Worm (Caenorhabditis elegans) whole organism, midembryonic: ENCODE results near the gene Y2H9A.6.

Source experiments
- T22C8.4 ChIP-seq: fragments of 200-800 bp; sonication (Bioruptor generic); IDR thresholded peaks from 2 replicates; pipeline ENCODE4 v1.3.6; 2022; ENCODE audit warnings: missing genetic modification characterization, missing compliant biosample characterization
- cog-1 ChIP-seq: sonication (generic microtip); optimal IDR thresholded peaks from 2 replicates; lab custom pipeline; 2016; ENCODE audit warnings: missing genetic modification characterization, missing compliant biosample characterization
- flt-1 ChIP-seq: fragments of 200-800 bp; sonication (Bioruptor generic); IDR thresholded peaks from 2 replicates; pipeline ENCODE4 v1.3.6; 2022; ENCODE audit warnings: missing genetic modification characterization, missing compliant biosample characterization
- klf-2 ChIP-seq: fragments of 200-800 bp; sonication (Bioruptor generic); conservative IDR thresholded peaks from 2 replicates; pipeline ENCODE4 v1.3.6; 2022; ENCODE audit warnings: missing genetic modification reagents, missing genetic modification characterization, missing compliant biosample characterization
- med-1 ChIP-seq: sonication (generic microtip); optimal IDR thresholded peaks from 2 replicates; lab custom pipeline; 2017; ENCODE audit warnings: missing genetic modification characterization, mild to moderate bottlenecking, missing compliant biosample characterization, antibody characterized with exemption, missing genetic modification reagents; ENCODE audit not compliant: insufficient read depth
- ref-1 ChIP-seq: fragments of 200-800 bp; sonication (Bioruptor generic); conservative IDR thresholded peaks from 2 replicates; pipeline ENCODE4 v1.3.6; 2022; ENCODE audit warnings: missing genetic modification reagents, missing genetic modification characterization, missing compliant biosample characterization
- tab-1 ChIP-seq: fragments of 200-800 bp; sonication (Bioruptor generic); IDR thresholded peaks from 2 replicates; pipeline ENCODE4 v1.3.6; 2022; ENCODE audit warnings: missing genetic modification characterization, missing compliant biosample characterization
- ztf-23 ChIP-seq: fragments of 200-800 bp; sonication (Bioruptor generic); IDR thresholded peaks from 2 replicates; pipeline ENCODE4 v1.3.6; 2022; ENCODE audit warnings: missing genetic modification reagents, missing genetic modification characterization, missing compliant biosample characterization
- ztf-29 ChIP-seq: fragments of 200-800 bp; sonication (Bioruptor generic); IDR thresholded peaks from 2 replicates; pipeline ENCODE4 v1.3.6; 2022; ENCODE audit warnings: missing genetic modification reagents, missing genetic modification characterization, missing compliant biosample characterization

The Y2H9A.6 gene

ce11 chrV:13411225-13411991 is 32.2 kb upstream of the Y2H9A.6 start:
- TF ChIP-seq flt-1 (no peak), ref-1 (no peak), cog-1 (tag; lab: Kevin White, UChicago) (no peak), tab-1 (no peak), klf-2 (GFP tag; lab: Robert Waterston, UW) (no peak), ztf-29 (GFP tag; lab: Robert Waterston, UW) (no peak), T22C8.4 (no peak)

- no peak for TF ChIP-seq ref-1
- TF ChIP-seq tab-1 = no peak
- no peak for TF ChIP-seq ztf-23
- no peak for TF ChIP-seq klf-2 (GFP tag; lab: Robert Waterston, UW)
- TF ChIP-seq T22C8.4 = no peak
- TF ChIP-seq flt-1 = no peak
- TF ChIP-seq med-1 (GFP tag; lab: Kevin White, UChicago) = no peak
- TF ChIP-seq cog-1 (tag; lab: Kevin White, UChicago) = no peak
- TF ChIP-seq ztf-29 (GFP tag; lab: Robert Waterston, UW) = no peak
These were observed 31.7 kb upstream of the Y2H9A.6 start for ce11 chrV:13411992-13412298.

ce11 chrV:13413301-13413700 is 30.3 kb upstream of the Y2H9A.6 start:
- TF ChIP-seq T22C8.4 (no peak), flt-1 (no peak), ref-1 (no peak), med-1 (GFP tag; lab: Kevin White, UChicago) (no peak), cog-1 (tag; lab: Kevin White, UChicago) (no peak), tab-1 (no peak), ztf-29 (GFP tag; lab: Robert Waterston, UW) (no peak), ztf-23 (no peak), klf-2 (GFP tag; lab: Robert Waterston, UW) (no peak)

- TF ChIP-seq klf-2 (GFP tag; lab: Robert Waterston, UW) = no peak
- TF ChIP-seq cog-1 (tag; lab: Kevin White, UChicago) = no peak
- TF ChIP-seq flt-1 = no peak
- TF ChIP-seq ztf-29 (GFP tag; lab: Robert Waterston, UW) = no peak
- TF ChIP-seq T22C8.4 = no peak
- no peak for TF ChIP-seq tab-1
- TF ChIP-seq ztf-23 = no peak
- TF ChIP-seq ref-1 = no peak
- no peak for TF ChIP-seq med-1 (GFP tag; lab: Kevin White, UChicago)
These were observed 29.1 kb upstream of the Y2H9A.6 start, which contains the start of gene cut-2 for ce11 chrV:13414585-13414984. Gene cut-2 (plus strand): TSS chrV:13414949.

ce11 chrV:13415462-13415861 is 28.2 kb upstream of the Y2H9A.6 start:
- TF ChIP-seq klf-2 (GFP tag; lab: Robert Waterston, UW) (no peak; the same call in 1 of the 2 replicates), T22C8.4 (no peak), med-1 (GFP tag; lab: Kevin White, UChicago) (no peak), flt-1 (no peak), ztf-23 (no peak), cog-1 (tag; lab: Kevin White, UChicago) (no peak), ref-1 (no peak), ztf-29 (GFP tag; lab: Robert Waterston, UW) (no peak), tab-1 (no peak)

- TF ChIP-seq tab-1 = no peak
- TF ChIP-seq flt-1 = no peak
- TF ChIP-seq ref-1 = no peak
- no peak for TF ChIP-seq klf-2 (GFP tag; lab: Robert Waterston, UW)
- no peak for TF ChIP-seq ztf-29 (GFP tag; lab: Robert Waterston, UW)
- TF ChIP-seq T22C8.4 = no peak
- TF ChIP-seq ztf-23 = no peak
- no peak for TF ChIP-seq cog-1 (tag; lab: Kevin White, UChicago)
- TF ChIP-seq med-1 (GFP tag; lab: Kevin White, UChicago) = no peak
These were observed 27.6 kb upstream of the Y2H9A.6 start for ce11 chrV:13416076-13416475.

- TF ChIP-seq med-1 (GFP tag; lab: Kevin White, UChicago) = no peak
- TF ChIP-seq klf-2 (GFP tag; lab: Robert Waterston, UW) = no peak
- TF ChIP-seq ztf-23 = no peak
- TF ChIP-seq T22C8.4 = no peak
- no peak for TF ChIP-seq tab-1
- TF ChIP-seq ref-1 = no peak
- TF ChIP-seq cog-1 (tag; lab: Kevin White, UChicago) = no peak
- TF ChIP-seq ztf-29 (GFP tag; lab: Robert Waterston, UW) = no peak
- no peak for TF ChIP-seq flt-1
These were observed 26.1 kb upstream of the Y2H9A.6 start, which contains the start of gene F53F1.6 for ce11 chrV:13417513-13417912. Gene F53F1.6 (minus strand): TSS chrV:13417613.

ce11 chrV:13420640-13421039 is 23.0 kb upstream of the Y2H9A.6 start, which contains the start of gene srv-8:
Gene srv-8 (minus strand): TSS chrV:13420740.
- TF ChIP-seq klf-2 (GFP tag; lab: Robert Waterston, UW) (no peak), cog-1 (tag; lab: Kevin White, UChicago) (no peak), ref-1 (no peak), ztf-29 (GFP tag; lab: Robert Waterston, UW) (no peak), tab-1 (no peak), ztf-23 (no peak), flt-1 (no peak), T22C8.4 (no peak), med-1 (GFP tag; lab: Kevin White, UChicago) (no peak)

- no peak for TF ChIP-seq ztf-29 (GFP tag; lab: Robert Waterston, UW)
- TF ChIP-seq cog-1 (tag; lab: Kevin White, UChicago) = no peak
- TF ChIP-seq klf-2 (GFP tag; lab: Robert Waterston, UW) = no peak
- no peak for TF ChIP-seq med-1 (GFP tag; lab: Kevin White, UChicago)
- TF ChIP-seq ref-1 = no peak
- TF ChIP-seq tab-1 = no peak
These were observed 21.9 kb upstream of the Y2H9A.6 start for ce11 chrV:13421697-13422096.

ce11 chrV:13423045-13423444 is 20.6 kb upstream of the Y2H9A.6 start, which contains the start of gene srv-9:
Gene srv-9 (minus strand): TSS chrV:13423145.
- TF ChIP-seq flt-1 = no peak
- TF ChIP-seq med-1 (GFP tag; lab: Kevin White, UChicago) = no peak
- no peak for TF ChIP-seq ztf-23
- no peak for TF ChIP-seq ref-1
- no peak for TF ChIP-seq klf-2 (GFP tag; lab: Robert Waterston, UW)
- no peak for TF ChIP-seq tab-1
- TF ChIP-seq cog-1 (tag; lab: Kevin White, UChicago) = no peak
- TF ChIP-seq T22C8.4 = no peak
- no peak for TF ChIP-seq ztf-29 (GFP tag; lab: Robert Waterston, UW)
